Fruit fly (Drosophila melanogaster) whole organism, wandering third instar larva: ENCODE data around the gene CG34300.

ENCODE experiments used
- Abd-B ChIP-seq: fragments of >200 bp; optimal IDR thresholded peaks from 2 replicates; lab custom pipeline; 2017; ENCODE audit warnings: missing biosample characterization, missing genetic modification characterization
- CG32264 ChIP-seq: fragments of 200-800 bp; sonication (Bioruptor generic); optimal IDR thresholded peaks from 2 replicates; lab custom pipeline; 2016; ENCODE audit warnings: missing biosample characterization, missing genetic modification characterization
- CG9705 ChIP-seq: fragments of 200-800 bp; sonication (Bioruptor generic); optimal IDR thresholded peaks from 2 replicates; lab custom pipeline; 2018; ENCODE audit warnings: missing biosample characterization, mild to moderate bottlenecking, missing genetic modification characterization
- CrebA ChIP-seq: fragments of 200-800 bp; sonication (Bioruptor generic); optimal IDR thresholded peaks from 2 replicates; lab custom pipeline; 2016; ENCODE audit warnings: missing biosample characterization, mild to moderate bottlenecking, missing genetic modification characterization, borderline replicate concordance
- Dfd ChIP-seq: fragments of >200 bp; optimal IDR thresholded peaks from 2 replicates; lab custom pipeline; 2017; ENCODE audit warnings: missing biosample characterization, missing genetic modification characterization
- Dif ChIP-seq: fragments of 200-275, 200-300 bp; sonication (Bioruptor generic); optimal IDR thresholded peaks from 2 replicates; lab custom pipeline; 2018; ENCODE audit warnings: missing biosample characterization, missing genetic modification characterization; ENCODE audit not compliant: partially characterized antibody
- GATAd ChIP-seq: sonication (Bioruptor generic); optimal IDR thresholded peaks from 2 replicates; lab custom pipeline; 2016; ENCODE audit warnings: missing biosample characterization, missing genetic modification characterization
- HLH106 ChIP-seq: fragments of 200-800 bp; optimal IDR thresholded peaks from 3 replicates; lab custom pipeline; 2019; ENCODE audit warnings: missing biosample characterization, mild to moderate bottlenecking, missing genetic modification characterization, moderate library complexity
- Hnf4 ChIP-seq: fragments of 200-800 bp; sonication (Bioruptor generic); optimal IDR thresholded peaks from 2 replicates; lab custom pipeline; 2016; ENCODE audit warnings: missing biosample characterization, mild to moderate bottlenecking, missing genetic modification characterization
- Hr78 ChIP-seq: fragments of >200 bp; optimal IDR thresholded peaks from 2 replicates; lab custom pipeline; 2017; ENCODE audit warnings: missing biosample characterization, missing genetic modification characterization
- Hr83 ChIP-seq: fragments of 200-300 bp; sonication (Bioruptor generic); optimal IDR thresholded peaks from 2 replicates; lab custom pipeline; 2016; ENCODE audit warnings: missing biosample characterization, mild to moderate bottlenecking, missing genetic modification characterization, moderate library complexity; ENCODE audit not compliant: poor library complexity, severe bottlenecking
- Jra ChIP-seq: sonication (Bioruptor generic); optimal IDR thresholded peaks from 2 replicates; lab custom pipeline; 2016; ENCODE audit warnings: missing biosample characterization, missing genetic modification characterization
- Mio ChIP-seq: sonication (Bioruptor generic); optimal IDR thresholded peaks from 2 replicates; lab custom pipeline; 2016; ENCODE audit warnings: missing biosample characterization, missing genetic modification characterization
- Myc ChIP-seq: fragments of >200 bp; optimal IDR thresholded peaks from 2 replicates; lab custom pipeline; 2017
- N ChIP-seq: fragments of >200 bp; optimal IDR thresholded peaks from 2 replicates; lab custom pipeline; 2018; ENCODE audit warnings: missing biosample characterization, missing external identifiers, missing genetic modification characterization
- OdsH ChIP-seq: fragments of 200-800 bp; sonication (Bioruptor generic); optimal IDR thresholded peaks from 2 replicates; lab custom pipeline; 2016; ENCODE audit warnings: missing biosample characterization, mild to moderate bottlenecking, missing genetic modification characterization
- Rel ChIP-seq, 2 experiments: fragments of 200-800 bp; sonication (Bioruptor generic) in 1 of 2; optimal IDR thresholded peaks; 2 replicates in 1 of 2; 3 replicates in 1 of 2; lab custom pipeline; 2016 to 2019; ENCODE audit warnings: mild to moderate bottlenecking in 2 of 2, missing biosample characterization in 2 of 2, missing genetic modification characterization in 2 of 2, moderate library complexity in 1 of 2
- Sp1 ChIP-seq: fragments of 200-800 bp; sonication (Bioruptor generic); optimal IDR thresholded peaks from 3 replicates; lab custom pipeline; 2019; ENCODE audit warnings: missing biosample characterization, mild to moderate bottlenecking, missing genetic modification characterization, moderate library complexity
- Vsx2 ChIP-seq: fragments of 200-300, 225-300 bp; sonication (Bioruptor generic); optimal IDR thresholded peaks from 2 replicates; lab custom pipeline; 2018; ENCODE audit warnings: missing biosample characterization, missing genetic modification characterization; ENCODE audit not compliant: partially characterized antibody
- br ChIP-seq: fragments of 200-800 bp; sonication (Bioruptor generic); optimal IDR thresholded peaks from 2 replicates; lab custom pipeline; 2016; ENCODE audit warnings: missing biosample characterization, missing genetic modification characterization
- brk ChIP-seq: fragments of 200-800 bp; sonication (Bioruptor generic); optimal IDR thresholded peaks from 2 replicates; lab custom pipeline; 2016; ENCODE audit warnings: missing biosample characterization, mild to moderate bottlenecking, missing genetic modification characterization
- dl ChIP-seq, 2 experiments: fragments of 175-275, 200-275 bp in 1 of 2; fragments of 200-275 bp in 1 of 2; sonication (Bioruptor generic); optimal IDR thresholded peaks; lab custom pipeline; 2018; ENCODE audit warnings: mild to moderate bottlenecking in 2 of 2, missing biosample characterization in 2 of 2, missing genetic modification characterization in 2 of 2, moderate library complexity in 2 of 2; ENCODE audit not compliant: partially characterized antibody in 2 of 2, insufficient read depth in 1 of 2
- dmrt93B ChIP-seq: fragments of 200-800 bp; sonication (Bioruptor generic); optimal IDR thresholded peaks from 2 replicates; lab custom pipeline; 2018; ENCODE audit warnings: missing biosample characterization, mild to moderate bottlenecking, missing genetic modification characterization
- dsf ChIP-seq: sonication (Bioruptor generic); optimal IDR thresholded peaks from 2 replicates; lab custom pipeline; 2016; ENCODE audit warnings: missing biosample characterization, missing genetic modification characterization, borderline replicate concordance
- ey ChIP-seq: fragments of 200-800 bp; sonication (Bioruptor generic); optimal IDR thresholded peaks from 2 replicates; lab custom pipeline; 2016; ENCODE audit warnings: missing biosample characterization, missing genetic modification characterization
- foxo ChIP-seq, 2 experiments: fragments of 200-800 bp; sonication (Bioruptor generic); optimal IDR thresholded peaks; 2 replicates in 1 of 2; 3 replicates in 1 of 2; lab custom pipeline; 2016 to 2017; ENCODE audit warnings: missing biosample characterization in 2 of 2, missing genetic modification characterization in 2 of 2
- fru ChIP-seq: fragments of 200-800 bp; sonication (Bioruptor generic); optimal IDR thresholded peaks from 3 replicates; lab custom pipeline; 2016; ENCODE audit warnings: missing biosample characterization, mild to moderate bottlenecking, missing genetic modification characterization
- h ChIP-seq: fragments of 200-800 bp; sonication (Bioruptor generic); optimal IDR thresholded peaks from 3 replicates; lab custom pipeline; 2016; ENCODE audit warnings: missing biosample characterization, mild to moderate bottlenecking, missing genetic modification characterization
- jim ChIP-seq: fragments of 175-275, 200-325 bp; sonication (Bioruptor generic); optimal IDR thresholded peaks from 2 replicates; lab custom pipeline; 2016; ENCODE audit warnings: missing biosample characterization, mild to moderate bottlenecking, missing genetic modification characterization
- lola ChIP-seq: fragments of >200 bp; optimal IDR thresholded peaks from 2 replicates; lab custom pipeline; 2017; ENCODE audit warnings: missing biosample characterization, missing genetic modification characterization
- pan ChIP-seq: fragments of >200 bp; optimal IDR thresholded peaks from 2 replicates; lab custom pipeline; 2017
- psq ChIP-seq: fragments of 200-800 bp; sonication (Bioruptor generic); optimal IDR thresholded peaks from 3 replicates; lab custom pipeline; 2017; ENCODE audit warnings: missing biosample characterization, mild to moderate bottlenecking, missing genetic modification characterization, moderate library complexity
- rgr ChIP-seq: fragments of 200-800 bp; sonication (Bioruptor generic); optimal IDR thresholded peaks from 3 replicates; lab custom pipeline; 2016; ENCODE audit warnings: missing biosample characterization, mild to moderate bottlenecking, missing genetic modification characterization
- sage ChIP-seq: fragments of 200-800 bp; sonication (Bioruptor generic); optimal IDR thresholded peaks from 2 replicates; lab custom pipeline; 2016; ENCODE audit warnings: missing biosample characterization, mild to moderate bottlenecking, missing genetic modification characterization
- sv ChIP-seq: fragments of 200-800 bp; sonication (Bioruptor generic); optimal IDR thresholded peaks from 3 replicates; lab custom pipeline; 2016; ENCODE audit warnings: missing biosample characterization, missing genetic modification characterization
- tai ChIP-seq: sonication (Bioruptor generic); optimal IDR thresholded peaks from 2 replicates; lab custom pipeline; 2016; ENCODE audit warnings: missing biosample characterization, missing genetic modification characterization
- usp ChIP-seq: fragments of >200 bp; optimal IDR thresholded peaks from 2 replicates; lab custom pipeline; 2017; ENCODE audit warnings: missing biosample characterization, missing genetic modification characterization
- woc ChIP-seq: sonication (Bioruptor generic); optimal IDR thresholded peaks from 2 replicates; lab custom pipeline; 2016; ENCODE audit warnings: missing biosample characterization, mild to moderate bottlenecking, missing genetic modification characterization

The CG34300 gene

dm6 chr3R:30280312-30280711 lies 26.1 kb downstream of the CG34300 start:
- TF ChIP-seq sv (GFP tag; lab: Kevin White, UChicago) (no peak), tai (peak; percentile 16), foxo (GFP tag; optimal IDR thresholded peaks at IDR 0.05; lab: Kevin White, UChicago) (peak; percentile 63 to 89), brk (GFP tag; lab: Kevin White, UChicago) (no peak), Myc (lab: Kevin White, UChicago) (no peak), Rel (GFP tag; optimal IDR thresholded peaks at IDR 0.05; lab: Kevin White, UChicago) (no peak), Rel (tag; optimal IDR thresholded peaks at IDR 0.05; lab: Kevin White, UChicago) (peak; percentile 3), dmrt93B (GFP tag; lab: Kevin White, UChicago) (peak; percentile 72), dsf (GFP tag; lab: Kevin White, UChicago) (no peak), rgr (GFP tag; lab: Kevin White, UChicago) (peak; percentile 82), CG9705 (GFP tag; lab: Kevin White, UChicago) (no peak), ey (peak; percentile 73), CG32264 (GFP tag; lab: Kevin White, UChicago) (peak; percentile 63), CrebA (no peak), psq (GFP tag; lab: Kevin White, UChicago) (peak; percentile 56), sage (GFP tag; lab: Kevin White, UChicago) (peak; percentile 52), Dif (GFP tag; lab: Kevin White, UChicago) (no peak), Hr78 (GFP tag; lab: Kevin White, UChicago) (no peak), h (GFP tag; lab: Kevin White, UChicago) (peak; percentile 84), fru (GFP tag; lab: Kevin White, UChicago) (peak; percentile 85), Mio (GFP tag; lab: Kevin White, UChicago) (peak; percentile 4), dl (GFP tag; optimal IDR thresholded peaks at IDR 0.05; lab: Kevin White, UChicago; ENCODE audit: insufficient read depth in 1 of 2, partially characterized antibody in 2 of 2) (no peak), Jra (GFP tag; lab: Kevin White, UChicago) (no peak), jim (GFP tag; lab: Kevin White, UChicago) (no peak), HLH106 (tag; lab: Kevin White, UChicago) (peak; percentile 71), Hnf4 (peak; percentile 61), Sp1 (GFP tag; lab: Kevin White, UChicago) (peak; percentile 59), br (GFP tag; lab: Kevin White, UChicago) (peak; percentile 85), pan (lab: Kevin White, UChicago) (no peak), GATAd (GFP tag; lab: Kevin White, UChicago) (no peak), Vsx2 (GFP tag; lab: Kevin White, UChicago) (no peak), Abd-B (GFP tag; lab: Kevin White, UChicago) (no peak), lola (GFP tag; lab: Kevin White, UChicago) (no peak), woc (GFP tag; lab: Kevin White, UChicago) (peak; percentile 30), N (GFP tag; lab: Kevin White, UChicago) (no peak), Dfd (GFP tag; lab: Kevin White, UChicago) (no peak), usp (no peak), OdsH (peak; percentile 68), Hr83 (GFP tag; lab: Kevin White, UChicago) (no peak)

- TF ChIP-seq fru (GFP tag; lab: Kevin White, UChicago) (peak; percentile 8), psq (GFP tag; lab: Kevin White, UChicago) (peak; percentile 63), lola (GFP tag; lab: Kevin White, UChicago) (no peak), h (GFP tag; lab: Kevin White, UChicago) (peak; percentile 1), Sp1 (GFP tag; lab: Kevin White, UChicago) (peak; percentile 15), OdsH (peak; percentile 7)
These were observed 28.7 kb downstream of the CG34300 start, which contains the start of gene heca for dm6 chr3R:30277700-30278099. Gene heca (plus strand): TSS chr3R:30277932.
